Fruit fly (Drosophila melanogaster) whole organism: ENCODE measurements around the gene CG10589.

ENCODE experiments used
- CG8478 ChIP-seq: fragments of >200 bp; optimal IDR thresholded peaks from 2 replicates; lab custom pipeline; 2018; ENCODE audit warnings: inconsistent platforms
- Dll ChIP-seq: fragments of >200 bp; optimal IDR thresholded peaks from 2 replicates; lab custom pipeline; 2017
- psq ChIP-seq: fragments of >200 bp; optimal IDR thresholded peaks from 2 replicates; lab custom pipeline; 2017
- usp ChIP-seq: fragments of >200 bp; optimal IDR thresholded peaks from 2 replicates; lab custom pipeline; 2017; ENCODE audit warnings: missing biosample characterization, missing genetic modification characterization, mixed read lengths

- no peak for TF ChIP-seq usp
- TF ChIP-seq psq (lab: Kevin White, UChicago), result no peak
- TF ChIP-seq Dll, result no peak
- TF ChIP-seq CG8478 (lab: Kevin White, UChicago), result no peak
These were observed 30.3 kb upstream of the CG10589 start, which contains the start of the genes Sfp77F and CG43931 for dm6 chr3L:20897317-20897716.
